Worm (Caenorhabditis elegans): ENCODE data around the gene F40G9.8.

DNA sequence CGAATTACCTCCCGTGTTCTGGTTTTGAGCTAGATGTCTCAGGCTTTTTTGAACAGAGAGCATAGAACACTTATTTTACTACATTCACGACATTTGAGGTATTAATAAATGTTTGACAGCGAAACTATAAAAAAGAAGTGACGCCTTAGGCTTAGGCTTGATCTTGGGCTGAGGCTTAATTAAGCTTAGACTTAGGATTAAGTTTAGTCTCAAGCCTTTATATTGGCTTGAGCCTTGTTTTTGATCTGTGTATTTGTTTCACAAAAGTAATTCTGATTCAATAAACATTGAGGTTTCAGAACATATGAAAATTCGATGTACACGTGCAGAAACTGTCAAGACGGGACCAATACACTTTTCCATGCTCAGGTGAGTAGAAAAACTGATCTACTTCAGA, 45.0 kb upstream of the F40G9.8 start, which contains the start of gene klp-20:
- TF ChIP-seq F22D6.2 (tag; optimal IDR thresholded peaks at IDR 0.05): no peak
- TF ChIP-seq ama-1 (optimal IDR thresholded peaks at IDR 0.05): no peak
- no peak for TF ChIP-seq ama-1 (GFP tag; optimal IDR thresholded peaks at IDR 0.05)
- TF ChIP-seq ceh-79 (tag; optimal IDR thresholded peaks at IDR 0.05): no peak
- TF ChIP-seq cebp-2 (GFP tag; IDR thresholded peaks at IDR 0.05): no peak
- no peak for TF ChIP-seq F37B4.10 (GFP tag; IDR thresholded peaks at IDR 0.05)
- TF ChIP-seq nhr-179 (tag; optimal IDR thresholded peaks at IDR 0.05): no peak
- TF ChIP-seq ZK185.1 (tag; optimal IDR thresholded peaks at IDR 0.05; ENCODE audit: poor library complexity, severe bottlenecking): no peak
- TF ChIP-seq snpc-4 (GFP tag; optimal IDR thresholded peaks at IDR 0.05): no peak
- TF ChIP-seq snpc-4 (tag; optimal IDR thresholded peaks at IDR 0.05): no peak
- no peak for TF ChIP-seq F57C9.4 (tag; optimal IDR thresholded peaks at IDR 0.05)
- TF ChIP-seq unc-62 (GFP tag; optimal IDR thresholded peaks at IDR 0.05): no peak
